Fruit fly (Drosophila melanogaster) whole organism, embryonic: ENCODE data around the gene Ppm1.

Experiments
- Ada2b ChIP-seq: fragments of 200-800 bp; sonication (Bioruptor generic); IDR thresholded peaks from 2 replicates; pipeline ENCODE4 v1.3.6; 2022; ENCODE audit warnings: missing biosample characterization, missing genetic modification characterization
- C15 ChIP-seq: fragments of 200-800 bp; sonication (Bioruptor generic); IDR thresholded peaks from 3 replicates; pipeline ENCODE4 v1.3.6; 2022; ENCODE audit warnings: missing biosample characterization, missing genetic modification characterization
- CG10147 ChIP-seq: fragments of 200-800 bp; sonication (Bioruptor generic); optimal IDR thresholded peaks from 2 replicates; lab custom pipeline; 2019; ENCODE audit warnings: missing biosample characterization, mild to moderate bottlenecking, missing genetic modification characterization, moderate library complexity
- CG10366 ChIP-seq: fragments of 200-800 bp; sonication (Bioruptor generic); IDR thresholded peaks from 2 replicates; pipeline ENCODE4 v1.3.6; 2022; ENCODE audit warnings: missing biosample characterization, missing genetic modification characterization
- CG11695 ChIP-seq: fragments of 200-800 bp; sonication (Bioruptor generic); IDR thresholded peaks from 3 replicates; pipeline ENCODE4 v1.3.6; 2022; ENCODE audit warnings: missing biosample characterization, missing genetic modification characterization
- CG12942 ChIP-seq: fragments of 200-800 bp; sonication (Bioruptor generic); optimal IDR thresholded peaks from 3 replicates; lab custom pipeline; 2016; ENCODE audit warnings: missing biosample characterization, missing genetic modification characterization
- CG16815 ChIP-seq: fragments of 200-800 bp; sonication (Bioruptor generic); optimal IDR thresholded peaks from 3 replicates; lab custom pipeline; 2017; ENCODE audit warnings: missing biosample characterization, mild to moderate bottlenecking, missing genetic modification characterization
- CG2199 ChIP-seq: fragments of 200-800 bp; sonication (Bioruptor generic); IDR thresholded peaks from 3 replicates; pipeline ENCODE4 v1.3.6; 2022; ENCODE audit warnings: missing biosample characterization, missing genetic modification characterization
- CG30431 ChIP-seq: fragments of 200-800 bp; sonication (Bioruptor generic); optimal IDR thresholded peaks from 2 replicates; lab custom pipeline; 2017; ENCODE audit warnings: missing biosample characterization, missing genetic modification characterization
- CG31441 ChIP-seq: fragments of 200-800 bp; sonication (Bioruptor generic); IDR thresholded peaks from 2 replicates; pipeline ENCODE4 v1.3.6; 2022; ENCODE audit warnings: missing biosample characterization, missing genetic modification characterization
- CG32767 ChIP-seq: fragments of 200-800 bp; sonication (Bioruptor generic); IDR thresholded peaks from 2 replicates; pipeline ENCODE4 v1.3.6; 2022; ENCODE audit warnings: missing biosample characterization, missing genetic modification characterization
- CG3726 ChIP-seq: fragments of 200-800 bp; sonication (Bioruptor generic); IDR thresholded peaks from 3 replicates; pipeline ENCODE4, ENCODE4 v1.3.6; 2022; ENCODE audit warnings: missing biosample characterization, missing genetic modification characterization
- CG43689 ChIP-seq: fragments of 200-800 bp; sonication (Bioruptor generic); IDR thresholded peaks from 2 replicates; pipeline ENCODE4 v1.3.6; 2022; ENCODE audit warnings: missing biosample characterization, missing genetic modification characterization
- CG4424 ChIP-seq: fragments of 200-800 bp; sonication (Bioruptor generic); optimal IDR thresholded peaks from 3 replicates; lab custom pipeline; 2016; ENCODE audit warnings: missing biosample characterization, missing genetic modification characterization
- CG4730 ChIP-seq: fragments of 200-800 bp; sonication (Bioruptor generic); IDR thresholded peaks from 2 replicates; pipeline ENCODE4 v1.3.6; 2022; ENCODE audit warnings: missing biosample characterization, missing genetic modification characterization
- CG4854 ChIP-seq: fragments of 200-800 bp; sonication (Bioruptor generic); optimal IDR thresholded peaks from 2 replicates; lab custom pipeline; 2016; ENCODE audit warnings: missing biosample characterization, missing genetic modification characterization, inconsistent platforms
- CG5180 ChIP-seq: fragments of 200-800 bp; sonication (Bioruptor generic); optimal IDR thresholded peaks from 3 replicates; lab custom pipeline; 2017; ENCODE audit warnings: missing biosample characterization, missing genetic modification characterization, mild to moderate bottlenecking, moderate library complexity, missing genetic modification reagents
- CG6683 ChIP-seq: fragments of 200-800 bp; sonication (Bioruptor generic); optimal IDR thresholded peaks from 2 replicates; lab custom pipeline; 2017; ENCODE audit warnings: missing biosample characterization, mild to moderate bottlenecking, missing genetic modification characterization, missing genetic modification reagents
- CG7372 ChIP-seq: fragments of 200-800 bp; sonication (Bioruptor generic); IDR thresholded peaks from 2 replicates; pipeline ENCODE4 v1.3.6; 2022; ENCODE audit warnings: missing biosample characterization, missing genetic modification characterization
- CG7928 ChIP-seq: fragments of 200-800 bp; sonication (Bioruptor generic); optimal IDR thresholded peaks from 2 replicates; lab custom pipeline; 2017; ENCODE audit warnings: missing biosample characterization, mild to moderate bottlenecking, missing genetic modification characterization
- CG8089 ChIP-seq: fragments of 200-800 bp; sonication (Bioruptor generic); optimal IDR thresholded peaks from 3 replicates; lab custom pipeline; 2016; ENCODE audit warnings: missing biosample characterization, missing genetic modification characterization
- CG8359 ChIP-seq: fragments of 200-800 bp; sonication (Bioruptor generic); optimal IDR thresholded peaks from 2 replicates; lab custom pipeline; 2017; ENCODE audit warnings: missing biosample characterization, mild to moderate bottlenecking, missing genetic modification characterization, borderline replicate concordance
- CHES-1-like ChIP-seq: fragments of 200-800 bp; sonication (Bioruptor generic); optimal IDR thresholded peaks from 2 replicates; lab custom pipeline; 2016; ENCODE audit warnings: missing biosample characterization, missing genetic modification characterization
- Dad ChIP-seq: fragments of 200-800 bp; sonication (Bioruptor generic); optimal IDR thresholded peaks from 3 replicates; lab custom pipeline; 2016; ENCODE audit warnings: missing biosample characterization, missing genetic modification characterization
- Doc2 ChIP-seq: fragments of 200-800 bp; sonication (Bioruptor generic); IDR thresholded peaks from 2 replicates; pipeline ENCODE4 v1.3.6; 2022; ENCODE audit warnings: missing biosample characterization, missing genetic modification characterization
- Ets65A ChIP-seq: fragments of 200-800 bp; sonication (Bioruptor generic); peaks from one replicate; lab custom pipeline; 2016; ENCODE audit warnings: missing biosample characterization, missing genetic modification characterization
- Fer3 ChIP-seq: fragments of 200-800 bp; sonication (Bioruptor generic); optimal IDR thresholded peaks from 2 replicates; lab custom pipeline; 2018; ENCODE audit warnings: missing biosample characterization, mild to moderate bottlenecking, missing genetic modification characterization, moderate library complexity
- GATAe ChIP-seq: fragments of 200-800 bp; sonication (Bioruptor generic); conservative IDR thresholded peaks from 2 replicates; pipeline ENCODE4 v1.3.6; 2022; ENCODE audit warnings: missing biosample characterization, missing genetic modification characterization
- Meics ChIP-seq: fragments of 200-800 bp; sonication (Bioruptor generic); optimal IDR thresholded peaks from 2 replicates; lab custom pipeline; 2017; ENCODE audit warnings: missing biosample characterization, mild to moderate bottlenecking, missing genetic modification characterization
- NC2α ChIP-seq: fragments of 200-800 bp; sonication (Bioruptor generic); optimal IDR thresholded peaks from 2 replicates; lab custom pipeline; 2016; ENCODE audit warnings: missing biosample characterization, missing genetic modification characterization
- NC2β ChIP-seq: fragments of 200-800 bp; sonication (Bioruptor generic); optimal IDR thresholded peaks from 2 replicates; lab custom pipeline; 2016; ENCODE audit warnings: missing biosample characterization, missing genetic modification characterization
- Oaz ChIP-seq: fragments of 200-800 bp; sonication (Bioruptor generic); IDR thresholded peaks from 2 replicates; pipeline ENCODE4 v1.3.6; 2022; ENCODE audit warnings: missing biosample characterization, missing genetic modification characterization
- Poxn ChIP-seq: fragments of 200-800 bp; sonication (Bioruptor generic); IDR thresholded peaks from 2 replicates; pipeline ENCODE4 v1.3.6; 2022; ENCODE audit warnings: missing biosample characterization, missing genetic modification characterization
- Rx ChIP-seq: fragments of 200-800 bp; sonication (Bioruptor generic); IDR thresholded peaks from 2 replicates; pipeline ENCODE4 v1.3.6; 2022; ENCODE audit warnings: missing biosample characterization, missing genetic modification characterization
- Scr ChIP-seq: fragments of 200-800 bp; sonication (Bioruptor generic); IDR thresholded peaks from 2 replicates; pipeline ENCODE4 v1.3.6; 2022; ENCODE audit warnings: missing biosample characterization, missing genetic modification characterization; ENCODE audit not compliant: partially characterized antibody
- Taf1 ChIP-seq: fragments of 200-800 bp; sonication (Bioruptor generic); IDR thresholded peaks from 2 replicates; pipeline ENCODE4 v1.3.6; 2022; ENCODE audit warnings: missing biosample characterization, missing genetic modification characterization
- az2 ChIP-seq: fragments of 200-800 bp; sonication (Bioruptor generic); optimal IDR thresholded peaks from 3 replicates; lab custom pipeline; 2016; ENCODE audit warnings: missing biosample characterization, missing genetic modification characterization
- cad ChIP-seq: fragments of >200 bp; optimal IDR thresholded peaks from 2 replicates; lab custom pipeline; 2017; ENCODE audit warnings: missing biosample characterization, missing genetic modification characterization
- chif ChIP-seq, 2 experiments: fragments of 200-800 bp; sonication (Bioruptor generic); optimal IDR thresholded peaks; 3 replicates each; lab custom pipeline; 2016; ENCODE audit warnings: missing biosample characterization in 2 of 2, missing genetic modification characterization in 2 of 2
- dmrt99B ChIP-seq: fragments of 200-800 bp; sonication (Bioruptor generic); optimal IDR thresholded peaks from 2 replicates; lab custom pipeline; 2018; ENCODE audit warnings: missing biosample characterization, mild to moderate bottlenecking, missing genetic modification characterization, moderate library complexity
- eve ChIP-seq, 2 experiments: fragments of >200 bp; optimal IDR thresholded peaks; 2 replicates each; lab custom pipeline; 2017; ENCODE audit warnings: missing biosample characterization in 2 of 2, missing genetic modification characterization in 2 of 2
- fd96Cb ChIP-seq: fragments of 200-800 bp; sonication (Bioruptor generic); optimal IDR thresholded peaks from 2 replicates; lab custom pipeline; 2018; ENCODE audit warnings: missing biosample characterization, mild to moderate bottlenecking, missing genetic modification characterization, moderate library complexity
- gce ChIP-seq: fragments of 200-800 bp; sonication (Bioruptor generic); IDR thresholded peaks from 3 replicates; pipeline ENCODE4 v1.3.6; 2022; ENCODE audit warnings: missing biosample characterization, missing genetic modification characterization
- gsb ChIP-seq: fragments of 200-800 bp; sonication (Bioruptor generic); IDR thresholded peaks from 2 replicates; pipeline ENCODE4 v1.3.6; 2022; ENCODE audit warnings: missing biosample characterization, missing genetic modification characterization
- kah ChIP-seq: fragments of 200-800 bp; sonication (Bioruptor generic); optimal IDR thresholded peaks from 2 replicates; lab custom pipeline; 2018; ENCODE audit warnings: missing biosample characterization, mild to moderate bottlenecking, missing genetic modification characterization
- lilli ChIP-seq: fragments of 200-800 bp; sonication (Bioruptor generic); optimal IDR thresholded peaks from 3 replicates; lab custom pipeline; 2016; ENCODE audit warnings: missing biosample characterization, missing genetic modification characterization
- luna ChIP-seq: fragments of 200-800 bp; sonication (Bioruptor generic); optimal IDR thresholded peaks from 2 replicates; lab custom pipeline; 2016; ENCODE audit warnings: missing biosample characterization, missing genetic modification characterization
- nom ChIP-seq: fragments of 200-800 bp; sonication (Bioruptor generic); optimal IDR thresholded peaks from 2 replicates; lab custom pipeline; 2017; ENCODE audit warnings: missing biosample characterization, missing genetic modification characterization, mild to moderate bottlenecking, moderate library complexity, missing genetic modification reagents
- ro ChIP-seq: fragments of 200-800 bp; sonication (Bioruptor generic); IDR thresholded peaks from 2 replicates; pipeline ENCODE4 v1.3.6; 2022; ENCODE audit warnings: missing biosample characterization, missing genetic modification characterization
- so ChIP-seq: fragments of 200-800 bp; sonication (Bioruptor generic); IDR thresholded peaks from 3 replicates; pipeline ENCODE4 v1.3.6; 2022; ENCODE audit warnings: missing biosample characterization, missing genetic modification characterization
- tna ChIP-seq: fragments of 200-800 bp; sonication (Bioruptor generic); IDR thresholded peaks from 2 replicates; pipeline ENCODE4 v1.3.6; 2022; ENCODE audit warnings: missing biosample characterization, missing genetic modification characterization; ENCODE audit not compliant: partially characterized antibody
- trh ChIP-seq: fragments of 200-800 bp; sonication (Bioruptor generic); optimal IDR thresholded peaks from 2 replicates; lab custom pipeline; 2016; ENCODE audit warnings: missing biosample characterization, missing genetic modification characterization

The Ppm1 gene

DNA sequence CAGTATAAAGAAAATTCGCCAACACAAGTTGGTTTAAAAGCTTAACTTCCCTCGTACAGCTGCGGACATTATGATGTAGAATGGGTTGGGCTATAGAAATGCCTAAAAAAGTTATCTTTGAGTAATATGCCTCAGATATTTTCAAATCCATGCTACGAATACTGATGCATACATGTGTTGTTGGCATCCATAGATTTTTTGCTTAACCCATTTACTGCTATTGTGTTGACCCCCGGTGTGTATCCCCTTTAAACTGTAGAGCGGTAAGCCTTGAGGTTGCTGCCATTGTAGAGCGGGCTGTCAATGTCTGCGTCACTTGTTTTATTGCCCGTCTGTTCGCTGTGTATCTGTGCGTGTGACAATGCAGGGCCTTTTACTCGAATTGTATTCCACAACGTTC, 28.2 kb upstream of the Ppm1 start (continued):
- TF ChIP-seq GATAe (GFP tag; lab: Robert Waterston, UW) (no peak), Poxn (GFP tag; lab: Robert Waterston, UW) (no peak), kah (GFP tag; lab: Kevin White, UChicago) (peak; percentile 38), CG16815 (GFP tag; lab: Kevin White, UChicago) (peak; percentile 16), CG10147 (GFP tag; lab: Kevin White, UChicago) (peak; percentile 51), CG4730 (GFP tag; lab: Robert Waterston, UW) (peak; percentile 60), lilli (peak; percentile 80), so (peak; percentile 83), CG7372 (peak; percentile 45; the same call in 1 of the 2 replicates), CG4854 (GFP tag; lab: Kevin White, UChicago) (peak; percentile 43), CG7928 (GFP tag; lab: Kevin White, UChicago) (peak; percentile 40), ro (GFP tag; lab: Robert Waterston, UW) (no peak), gce (GFP tag; lab: Robert Waterston, UW) (peak; percentile 55; the same call in 1 of the 3 replicates), Ets65A (GFP tag; lab: Kevin White, UChicago) (peak; percentile 92), tna (GFP tag; lab: Robert Waterston, UW) (no peak), Fer3 (tag; lab: Kevin White, UChicago) (peak; percentile 71), fd96Cb (peak; percentile 65), dmrt99B (peak; percentile 83), CG8359 (GFP tag; lab: Kevin White, UChicago) (no peak), CG10366 (peak; percentile 80), Rx (GFP tag; lab: Robert Waterston, UW) (peak; percentile 74), gsb (peak; percentile 67), CG43689 (GFP tag; lab: Robert Waterston, UW) (peak; percentile 51), nom (GFP tag; lab: Kevin White, UChicago) (peak; percentile 93), CG30431 (GFP tag; lab: Kevin White, UChicago) (peak; percentile 40), C15 (GFP tag; lab: Robert Waterston, UW) (0 out of 3 replicates have a peak, but pooled peaks have one; percentile 27), Oaz (GFP tag; lab: Robert Waterston, UW) (peak; percentile 67), trh (GFP tag; lab: Kevin White, UChicago) (no peak), eve (GFP tag; optimal IDR thresholded peaks at IDR 0.05; lab: Kevin White, UChicago) (peak in 1 of 2 experiments; percentile 91), CG3726 (GFP tag; lab: Robert Waterston, UW) (peak; percentile 58; the same call in 1 of the 3 replicates), NC2β (GFP tag; lab: Kevin White, UChicago) (peak; percentile 32), CG4424 (GFP tag; lab: Kevin White, UChicago) (peak; percentile 70), Dad (GFP tag; lab: Kevin White, UChicago) (peak; percentile 55), Doc2 (GFP tag; lab: Robert Waterston, UW) (no peak), Meics (GFP tag; lab: Kevin White, UChicago) (peak; percentile 74), CHES-1-like (GFP tag; lab: Kevin White, UChicago) (peak; percentile 69), Taf1 (peak; percentile 33; the same call in 1 of the 2 replicates), CG11695 (GFP tag; lab: Robert Waterston, UW) (peak; percentile 85), CG2199 (GFP tag; lab: Robert Waterston, UW) (0 out of 3 replicates have a peak, but pooled peaks have one; percentile 62), CG5180 (GFP tag; lab: Kevin White, UChicago) (no peak), CG8089 (GFP tag; lab: Kevin White, UChicago) (peak; percentile 52), CG31441 (GFP tag; lab: Robert Waterston, UW) (peak; percentile 65; the same call in 1 of the 2 replicates), az2 (GFP tag; lab: Kevin White, UChicago) (peak; percentile 64), luna (GFP tag; lab: Kevin White, UChicago) (no peak), Ada2b (GFP tag; lab: Robert Waterston, UW) (peak; percentile 84), CG12942 (GFP tag; lab: Kevin White, UChicago) (peak; percentile 37), NC2α (no peak), CG32767 (GFP tag; lab: Robert Waterston, UW) (peak; percentile 70), chif (GFP tag; optimal IDR thresholded peaks at IDR 0.05; lab: Kevin White, UChicago) (peak; percentile 54 to 70), CG6683 (peak; percentile 42), Scr (GFP tag; lab: Robert Waterston, UW) (no peak), cad (GFP tag; lab: Kevin White, UChicago) (no peak)
